Fruit fly (Drosophila melanogaster) whole organism, embryonic: ENCODE measurements around the gene CG10164.

Source experiments
- Asciz ChIP-seq: fragments of 200-800 bp; sonication (Bioruptor generic); optimal IDR thresholded peaks from 2 replicates; lab custom pipeline; 2017; ENCODE audit warnings: missing biosample characterization, mild to moderate bottlenecking, missing genetic modification characterization, missing genetic modification reagents
- CG10147 ChIP-seq: fragments of 200-800 bp; sonication (Bioruptor generic); optimal IDR thresholded peaks from 2 replicates; lab custom pipeline; 2019; ENCODE audit warnings: missing biosample characterization, mild to moderate bottlenecking, missing genetic modification characterization, moderate library complexity
- CG11504 ChIP-seq: fragments of 200-800 bp; sonication (Bioruptor generic); optimal IDR thresholded peaks from 3 replicates; lab custom pipeline; 2019; ENCODE audit warnings: missing biosample characterization, mild to moderate bottlenecking, missing genetic modification characterization, moderate library complexity
- CG12104 ChIP-seq: fragments of 200-800 bp; sonication (Bioruptor generic); optimal IDR thresholded peaks from 3 replicates; lab custom pipeline; 2016; ENCODE audit warnings: missing biosample characterization, missing genetic modification characterization
- CG15073 ChIP-seq: fragments of 200-800 bp; sonication (Bioruptor generic); optimal IDR thresholded peaks from 2 replicates; lab custom pipeline; 2016; ENCODE audit warnings: missing biosample characterization, missing genetic modification characterization
- CG16813 ChIP-seq: fragments of 200-800 bp; sonication (Bioruptor generic); IDR thresholded peaks from 3 replicates; pipeline ENCODE4 v1.3.6; 2022; ENCODE audit warnings: missing biosample characterization, missing genetic modification characterization; ENCODE audit not compliant: partially characterized antibody
- CG43689 ChIP-seq: fragments of 200-800 bp; sonication (Bioruptor generic); IDR thresholded peaks from 2 replicates; pipeline ENCODE4 v1.3.6; 2022; ENCODE audit warnings: missing biosample characterization, missing genetic modification characterization
- CG5953 ChIP-seq: fragments of 200-800 bp; sonication (Bioruptor generic); IDR thresholded peaks from 2 replicates; pipeline ENCODE4 v1.3.6; 2022; ENCODE audit warnings: missing biosample characterization, missing genetic modification characterization
- CG8478 ChIP-seq: fragments of >200 bp; optimal IDR thresholded peaks from 2 replicates; lab custom pipeline; 2018
- CG8944 ChIP-seq: fragments of 200-800 bp; sonication (Bioruptor generic); optimal IDR thresholded peaks from 3 replicates; lab custom pipeline; 2016; ENCODE audit warnings: missing biosample characterization, missing genetic modification characterization
- CG9437 ChIP-seq: fragments of 200-800 bp; sonication (Bioruptor generic); optimal IDR thresholded peaks from 2 replicates; lab custom pipeline; 2018; ENCODE audit warnings: missing biosample characterization, mild to moderate bottlenecking, missing genetic modification characterization
- CTCF ChIP-seq: fragments of 200-800 bp; sonication (Bioruptor generic); optimal IDR thresholded peaks from 2 replicates; lab custom pipeline; 2017; ENCODE audit warnings: missing biosample characterization, mild to moderate bottlenecking, missing genetic modification characterization, moderate library complexity
- Drgx ChIP-seq: fragments of 200-800 bp; sonication (Bioruptor generic); IDR thresholded peaks from 2 replicates; pipeline ENCODE4 v1.3.6; 2022; ENCODE audit warnings: missing biosample characterization, missing genetic modification characterization
- Elba2 ChIP-seq: fragments of 200-800 bp; sonication (Bioruptor generic); optimal IDR thresholded peaks from 3 replicates; lab custom pipeline; 2016; ENCODE audit warnings: missing biosample characterization, missing genetic modification characterization
- Ets65A ChIP-seq: fragments of 200-800 bp; sonication (Bioruptor generic); peaks from one replicate; lab custom pipeline; 2016; ENCODE audit warnings: missing biosample characterization, missing genetic modification characterization
- Fer3 ChIP-seq: fragments of 200-800 bp; sonication (Bioruptor generic); optimal IDR thresholded peaks from 2 replicates; lab custom pipeline; 2018; ENCODE audit warnings: missing biosample characterization, mild to moderate bottlenecking, missing genetic modification characterization, moderate library complexity
- HLH3B ChIP-seq: fragments of 200-800 bp; sonication (Bioruptor generic); IDR thresholded peaks from 2 replicates; pipeline ENCODE4 v1.3.6; 2022; ENCODE audit warnings: missing biosample characterization, missing genetic modification characterization
- HmgZ ChIP-seq: fragments of 200-800 bp; sonication (Bioruptor generic); optimal IDR thresholded peaks from 2 replicates; lab custom pipeline; 2018; ENCODE audit warnings: missing biosample characterization, mild to moderate bottlenecking, missing genetic modification characterization
- Lhr ChIP-seq: fragments of 200-800 bp; sonication (Bioruptor generic); optimal IDR thresholded peaks from 3 replicates; lab custom pipeline; 2017; ENCODE audit warnings: mild to moderate bottlenecking, missing biosample characterization, missing genetic modification reagents, missing genetic modification characterization
- MTF-1 ChIP-seq: fragments of 200-800 bp; sonication (Bioruptor generic); optimal IDR thresholded peaks from 2 replicates; lab custom pipeline; 2018; ENCODE audit warnings: missing biosample characterization, mild to moderate bottlenecking, missing genetic modification characterization, borderline replicate concordance
- Sry-β ChIP-seq: fragments of 200-800 bp; sonication (Bioruptor generic); optimal IDR thresholded peaks from 2 replicates; lab custom pipeline; 2018; ENCODE audit warnings: missing biosample characterization, mild to moderate bottlenecking, missing genetic modification characterization, moderate library complexity
- caup ChIP-seq: fragments of 200-800 bp; sonication (Bioruptor generic); optimal IDR thresholded peaks from 3 replicates; lab custom pipeline; 2017; ENCODE audit warnings: missing biosample characterization, mild to moderate bottlenecking, missing genetic modification characterization, moderate library complexity; ENCODE audit not compliant: severe bottlenecking
- corto ChIP-seq: fragments of 200-800 bp; sonication (Bioruptor generic); optimal IDR thresholded peaks from 2 replicates; lab custom pipeline; 2016; ENCODE audit warnings: missing biosample characterization, mild to moderate bottlenecking, missing genetic modification characterization, moderate library complexity
- crc ChIP-seq: fragments of 200-800 bp; sonication (Bioruptor generic); optimal IDR thresholded peaks from 2 replicates; lab custom pipeline; 2016; ENCODE audit warnings: missing biosample characterization, missing genetic modification characterization
- lbe ChIP-seq: fragments of 200-800 bp; sonication (Bioruptor generic); optimal IDR thresholded peaks from 2 replicates; lab custom pipeline; 2016; ENCODE audit warnings: missing biosample characterization, mild to moderate bottlenecking, missing genetic modification characterization
- luna ChIP-seq: fragments of 200-800 bp; sonication (Bioruptor generic); optimal IDR thresholded peaks from 2 replicates; lab custom pipeline; 2016; ENCODE audit warnings: missing biosample characterization, missing genetic modification characterization
- nom ChIP-seq: fragments of 200-800 bp; sonication (Bioruptor generic); optimal IDR thresholded peaks from 2 replicates; lab custom pipeline; 2017; ENCODE audit warnings: missing biosample characterization, missing genetic modification characterization, mild to moderate bottlenecking, moderate library complexity, missing genetic modification reagents
- pzg ChIP-seq: fragments of 200-800 bp; sonication (Bioruptor generic); optimal IDR thresholded peaks from 3 replicates; lab custom pipeline; 2018; ENCODE audit warnings: missing biosample characterization, mild to moderate bottlenecking, missing genetic modification characterization, moderate library complexity
- sens-2 ChIP-seq: fragments of 200-800 bp; sonication (Bioruptor generic); IDR thresholded peaks from 2 replicates; pipeline ENCODE4 v1.3.6; 2022; ENCODE audit warnings: missing biosample characterization, missing genetic modification characterization
- slp2 ChIP-seq: fragments of 200-800 bp; sonication (Bioruptor generic); optimal IDR thresholded peaks from 2 replicates; lab custom pipeline; 2016; ENCODE audit warnings: missing biosample characterization, missing genetic modification characterization
- stwl ChIP-seq: fragments of 200-800 bp; sonication (Bioruptor generic); optimal IDR thresholded peaks from 3 replicates; lab custom pipeline; 2018; ENCODE audit warnings: missing biosample characterization, mild to moderate bottlenecking, missing genetic modification characterization, moderate library complexity
- wdn ChIP-seq: fragments of 200-800 bp; sonication (Bioruptor generic); IDR thresholded peaks from 2 replicates; pipeline ENCODE4 v1.3.6; 2022; ENCODE audit warnings: missing biosample characterization, missing genetic modification characterization
- wor ChIP-seq: fragments of 200-800 bp; sonication (Bioruptor generic); IDR thresholded peaks from 2 replicates; pipeline ENCODE4 v1.3.6; 2022; ENCODE audit warnings: missing biosample characterization, missing genetic modification characterization

Gene CG10164

dm6 chr3R:23522296-23522695 lies 34.4 kb downstream of the CG10164 start (continued):
- TF ChIP-seq CG8478 (lab: Kevin White, UChicago) (peak; percentile 54), CG16813 (GFP tag; lab: Robert Waterston, UW) (peak; percentile 65), stwl (peak; percentile 40), Lhr (GFP tag; lab: Kevin White, UChicago) (peak; percentile 7), CG9437 (GFP tag; lab: Kevin White, UChicago) (no peak)

- TF ChIP-seq pzg (GFP tag; lab: Kevin White, UChicago) (no peak), Elba2 (GFP tag; lab: Kevin White, UChicago) (no peak), MTF-1 (GFP tag; lab: Kevin White, UChicago) (no peak), HmgZ (no peak), CG5953 (GFP tag; lab: Robert Waterston, UW) (no peak), crc (GFP tag; lab: Kevin White, UChicago) (no peak), CG12104 (GFP tag; lab: Kevin White, UChicago) (no peak)
Observed at dm6 chr3R:23521483-23521882, 35.3 kb downstream of the CG10164 start, which contains the start of gene CG10177. Gene CG10177 (minus strand): TSS chr3R:23521583.

dm6 chr3R:23519395-23520101 lies 37.2 kb downstream of the CG10164 start, which contains the start of gene Irk2:
Gene Irk2 (minus strand): TSS chr3R:23519445.
- TF ChIP-seq CG43689 (no peak), Ets65A (GFP tag; lab: Kevin White, UChicago) (peak; percentile 68), sens-2 (no peak)

- TF ChIP-seq wor (GFP tag; lab: Robert Waterston, UW) = no peak
- TF ChIP-seq nom (GFP tag; lab: Kevin White, UChicago) = no peak
- no peak for TF ChIP-seq caup
- no peak for TF ChIP-seq Sry-β (GFP tag; lab: Kevin White, UChicago)
- no peak for TF ChIP-seq CG8944 (GFP tag; lab: Kevin White, UChicago)
- no peak for TF ChIP-seq luna (GFP tag; lab: Kevin White, UChicago)
- no peak for TF ChIP-seq CG15073 (GFP tag; lab: Kevin White, UChicago)
- TF ChIP-seq slp2 (GFP tag; lab: Kevin White, UChicago) = no peak
- no peak for TF ChIP-seq stwl
- TF ChIP-seq CG10147 (GFP tag; lab: Kevin White, UChicago) = no peak
- no peak for TF ChIP-seq Fer3 (tag; lab: Kevin White, UChicago)
Observed at dm6 chr3R:23511356-23511755, 45.4 kb downstream of the CG10164 start.

dm6 chr3R:23509408-23509940 lies 47.3 kb downstream of the CG10164 start:
- TF ChIP-seq CG11504 (no peak), CTCF (GFP tag; lab: Kevin White, UChicago) (peak; percentile 70)

dm6 chr3R:23508304-23508703 lies 48.4 kb downstream of the CG10164 start:
- TF ChIP-seq Asciz (GFP tag; lab: Kevin White, UChicago) (no peak), wdn (GFP tag; lab: Robert Waterston, UW) (no peak), Drgx (GFP tag; lab: Robert Waterston, UW) (0 out of 2 replicates have a peak, but pooled peaks have one; percentile 10), HLH3B (0 out of 2 replicates have a peak, but pooled peaks have one; percentile 5), corto (GFP tag; lab: Kevin White, UChicago) (peak; percentile 65), lbe (GFP tag; lab: Kevin White, UChicago) (peak; percentile 83), nom (GFP tag; lab: Kevin White, UChicago) (peak; percentile 36)
